Worm (Caenorhabditis elegans): ENCODE results near the gene F54C9.7.

The F54C9.7 gene

ce11 chrII:8568234-8568969 lies 4.7 kb upstream of the F54C9.7 start:
- TF ChIP-seq mcd-1 (GFP tag; IDR thresholded peaks at IDR 0.05) (no peak), ceh-79 (tag; optimal IDR thresholded peaks at IDR 0.05) (peak; percentile 36), C06A6.2 (GFP tag; conservative IDR thresholded peaks at IDR 0.05) (no peak), die-1 (tag; optimal IDR thresholded peaks at IDR 0.05) (no peak), attf-3 (GFP tag; conservative IDR thresholded peaks at IDR 0.05) (0 out of 2 replicates have a peak, but pooled peaks have one; percentile 13), dox-1 (GFP tag; IDR thresholded peaks at IDR 0.05) (0 out of 2 replicates have a peak, but pooled peaks have one; percentile 43), attf-6 (GFP tag; IDR thresholded peaks at IDR 0.05) (no peak), ccch-3 (GFP tag; optimal IDR thresholded peaks at IDR 0.05) (no peak), sea-2 (GFP tag; IDR thresholded peaks at IDR 0.05) (no peak), madf-3 (GFP tag; IDR thresholded peaks at IDR 0.05) (0 out of 2 replicates have a peak, but pooled peaks have one; percentile 41), zfh-2 (GFP tag; conservative IDR thresholded peaks at IDR 0.05) (peak; percentile 56)

ce11 chrII:8569038-8569977 lies 3.8 kb upstream of the F54C9.7 start, which contains the start of the genes col-38 and rpl-5:
Gene col-38 (minus strand): TSS chrII:8569088.
Gene rpl-5 (plus strand): TSS chrII:8569927.
- TF ChIP-seq pha-4 (tag; optimal IDR thresholded peaks at IDR 0.05) = peak; percentile 57
- peak; percentile 69; the same call in 1 of the 2 replicates for TF ChIP-seq rcor-1 (GFP tag; IDR thresholded peaks at IDR 0.05)
- TF ChIP-seq F52B5.7 (tag; optimal IDR thresholded peaks at IDR 0.05) = no peak
- TF ChIP-seq ztf-18 (tag; optimal IDR thresholded peaks at IDR 0.05) = peak; percentile 43
- no peak for TF ChIP-seq T07F8.4 (tag; optimal IDR thresholded peaks at IDR 0.05)
- no peak for TF ChIP-seq hrde-1 (tag; optimal IDR thresholded peaks at IDR 0.05; ENCODE audit: borderline replicate concordance)
- peak; percentile 29 for TF ChIP-seq ztf-26 (tag; optimal IDR thresholded peaks at IDR 0.05)
- no peak for TF ChIP-seq nhr-179 (tag; optimal IDR thresholded peaks at IDR 0.05)
- TF ChIP-seq efl-1 (GFP tag; optimal IDR thresholded peaks at IDR 0.05) = peak; percentile 88
- TF ChIP-seq aptf-2 (GFP tag; conservative IDR thresholded peaks at IDR 0.05) = no peak
- TF ChIP-seq snpc-1.1 (tag; optimal IDR thresholded peaks at IDR 0.05; ENCODE audit: insufficient read depth) = peak; percentile 69
- TF ChIP-seq D2030.7 (GFP tag; IDR thresholded peaks at IDR 0.05) = peak; percentile 71
- TF ChIP-seq F49E8.2 (tag; optimal IDR thresholded peaks at IDR 0.05; ENCODE audit: insufficient read depth) = peak; percentile 68
- no peak for TF ChIP-seq sdz-38 (tag; optimal IDR thresholded peaks at IDR 0.05)
- peak; percentile 58 for TF ChIP-seq ZK185.1 (tag; optimal IDR thresholded peaks at IDR 0.05; ENCODE audit: poor library complexity, severe bottlenecking)
- TF ChIP-seq pbrm-1 (GFP tag; IDR thresholded peaks at IDR 0.05) = peak; percentile 83
- TF ChIP-seq ceh-100 (GFP tag; IDR thresholded peaks at IDR 0.05) = peak; percentile 48; the same call in 1 of the 2 replicates
- TF ChIP-seq B0019.2 (GFP tag; conservative IDR thresholded peaks at IDR 0.05) = 0 out of 2 replicates have a peak, but pooled peaks have one; percentile 27
- no peak for TF ChIP-seq ztf-6 (GFP tag; IDR thresholded peaks at IDR 0.05)
- TF ChIP-seq dpl-1 (GFP tag; optimal IDR thresholded peaks at IDR 0.05) = peak; percentile 87
- TF ChIP-seq madf-6 (GFP tag; IDR thresholded peaks at IDR 0.05) = peak; percentile 80
- TF ChIP-seq ceh-27 (GFP tag; optimal IDR thresholded peaks at IDR 0.05) = peak; percentile 83
- TF ChIP-seq nhr-90 (tag; optimal IDR thresholded peaks at IDR 0.05) = peak; percentile 31
- peak; percentile 96 for TF ChIP-seq F23B12.7 (tag; optimal IDR thresholded peaks at IDR 0.05; ENCODE audit: insufficient read depth)
- TF ChIP-seq ekl-4 (GFP tag; IDR thresholded peaks at IDR 0.05) = peak; percentile 81
- peak; percentile 72 for TF ChIP-seq ceh-91 (GFP tag; IDR thresholded peaks at IDR 0.05)
- peak; percentile 25 for TF ChIP-seq him-1 (tag; optimal IDR thresholded peaks at IDR 0.05)
- TF ChIP-seq F33H1.4 (GFP tag; IDR thresholded peaks at IDR 0.05) = peak; percentile 79
- no peak for TF ChIP-seq nfya-1 (tag; optimal IDR thresholded peaks at IDR 0.05; ENCODE audit: borderline replicate concordance, insufficient read depth)
- TF ChIP-seq egl-44 (GFP tag; IDR thresholded peaks at IDR 0.05) = no peak
- peak; percentile 79 for TF ChIP-seq snpc-3.4 (tag; optimal IDR thresholded peaks at IDR 0.05)
- TF ChIP-seq ama-1 (optimal IDR thresholded peaks at IDR 0.05) = no peak
- peak in 1 of 2 experiments; percentile 26 for TF ChIP-seq ama-1 (GFP tag; optimal IDR thresholded peaks at IDR 0.05)

Measured in whole organism, young adult.